Worm (Caenorhabditis elegans) whole organism, L1 larva: ENCODE data around the gene C16D9.9.

ENCODE experiments used
- C04F5.9 ChIP-seq: sonication (generic microtip); optimal IDR thresholded peaks from 2 replicates; lab custom pipeline; 2016; ENCODE audit warnings: missing genetic modification characterization, missing compliant biosample characterization
- C16A3.4 ChIP-seq: fragments of 150-350 bp; optimal IDR thresholded peaks from 2 replicates; lab custom pipeline; 2014; ENCODE audit warnings: missing biosample characterization, missing genetic modification characterization
- C34B4.2 ChIP-seq: sonication (generic microtip); optimal IDR thresholded peaks from 2 replicates; lab custom pipeline; 2017; ENCODE audit warnings: mild to moderate bottlenecking, missing genetic modification characterization, missing compliant biosample characterization
- F16B12.6 ChIP-seq: fragments of 150-350 bp; optimal IDR thresholded peaks from 2 replicates; lab custom pipeline; 2014; ENCODE audit warnings: missing biosample characterization, missing genetic modification characterization
- Y116A8C.19 ChIP-seq: sonication (generic microtip); optimal IDR thresholded peaks from 2 replicates; lab custom pipeline; 2016; ENCODE audit warnings: missing compliant biosample characterization, missing genetic modification characterization, borderline replicate concordance
- aha-1 ChIP-seq: fragments of 150-350 bp; optimal IDR thresholded peaks from 2 replicates; lab custom pipeline; 2014; ENCODE audit warnings: missing biosample characterization, missing genetic modification characterization
- alr-1 ChIP-seq: fragments of 200-800 bp; sonication (Bioruptor generic); optimal IDR thresholded peaks from 2 replicates; lab custom pipeline; 2018; ENCODE audit warnings: borderline replicate concordance, mild to moderate bottlenecking, missing genetic modification characterization, missing compliant biosample characterization
- aly-2 ChIP-seq: fragments of 150-350 bp; optimal IDR thresholded peaks from 2 replicates; lab custom pipeline; 2014; ENCODE audit warnings: missing biosample characterization, missing genetic modification characterization
- blmp-1 ChIP-seq: fragments of 150-350 bp; optimal IDR thresholded peaks from 2 replicates; lab custom pipeline; 2014; ENCODE audit warnings: missing biosample characterization, missing genetic modification characterization
- ceh-63 ChIP-seq: fragments of 200-800 bp; sonication (Bioruptor generic); optimal IDR thresholded peaks from 2 replicates; lab custom pipeline; 2018; ENCODE audit warnings: mild to moderate bottlenecking, missing genetic modification characterization, missing compliant biosample characterization
- ceh-8 ChIP-seq: fragments of 200-800 bp; sonication (Bioruptor generic); optimal IDR thresholded peaks from 2 replicates; lab custom pipeline; 2018; ENCODE audit warnings: mild to moderate bottlenecking, missing genetic modification characterization, moderate library complexity, missing compliant biosample characterization
- ceh-82 ChIP-seq, 3 experiments: fragments of 150-350 bp in 1 of 3; sonication (generic microtip) in 2 of 3; optimal IDR thresholded peaks; 2 replicates each; lab custom pipeline; 2014 to 2017; ENCODE audit warnings: missing biosample characterization in 3 of 3, missing genetic modification characterization in 3 of 3
- ces-1 ChIP-seq: fragments of 150-350 bp; optimal IDR thresholded peaks from 2 replicates; lab custom pipeline; 2014; ENCODE audit warnings: missing biosample characterization, missing genetic modification reagents, missing genetic modification characterization
- dsc-1 ChIP-seq: sonication (generic microtip); optimal IDR thresholded peaks from 2 replicates; lab custom pipeline; 2016; ENCODE audit warnings: mild to moderate bottlenecking, missing genetic modification characterization, missing compliant biosample characterization
- efl-1 ChIP-seq, 4 experiments: fragments of 150-350 bp; optimal IDR thresholded peaks in 3 of 4; peaks in 1 of 4; 1 replicate in 1 of 4; 2 replicates in 3 of 4; lab custom pipeline; 2014; ENCODE audit warnings: missing biosample characterization in 2 of 4, missing genetic modification characterization in 2 of 4, missing genetic modification reagents in 2 of 4
- egl-13 ChIP-seq: sonication (generic microtip); optimal IDR thresholded peaks from 2 replicates; lab custom pipeline; 2016; ENCODE audit warnings: missing genotype, missing genetic modification reagents, missing genetic modification characterization, missing compliant biosample characterization
- egl-27 ChIP-seq, 2 experiments: fragments of 150-350 bp in 1 of 2; sonication (generic microtip); optimal IDR thresholded peaks; 3 replicates each; lab custom pipeline; 2017 to 2018; ENCODE audit warnings: missing biosample characterization in 2 of 2, missing genetic modification characterization in 2 of 2, missing genetic modification reagents in 2 of 2
- elt-2 ChIP-seq: sonication (generic microtip); optimal IDR thresholded peaks from 2 replicates; lab custom pipeline; 2016; ENCODE audit warnings: missing genetic modification characterization, mild to moderate bottlenecking, inconsistent platforms, missing compliant biosample characterization, missing genetic modification reagents
- elt-3 ChIP-seq, 6 experiments: fragments of 150-350 bp in 1 of 6; sonication (generic microtip); optimal IDR thresholded peaks; 2 replicates each; lab custom pipeline; 2017 to 2018; ENCODE audit warnings: missing biosample characterization in 6 of 6, missing genetic modification characterization in 6 of 6, inconsistent platforms in 1 of 6
- fkh-4 ChIP-seq: sonication (generic microtip); optimal IDR thresholded peaks from 2 replicates; lab custom pipeline; 2016; ENCODE audit warnings: missing compliant biosample characterization, missing genetic modification characterization, borderline replicate concordance
- fkh-8 ChIP-seq: sonication (generic microtip); optimal IDR thresholded peaks from 2 replicates; lab custom pipeline; 2016; ENCODE audit warnings: mild to moderate bottlenecking, missing genetic modification characterization, missing compliant biosample characterization
- hlh-17 ChIP-seq: fragments of 200-800 bp; sonication (Bioruptor generic); optimal IDR thresholded peaks from 2 replicates; lab custom pipeline; 2018; ENCODE audit warnings: missing genetic modification characterization, mild to moderate bottlenecking, missing compliant biosample characterization, moderate library complexity, borderline replicate concordance
- hpl-2 ChIP-seq: fragments of 150-350 bp; optimal IDR thresholded peaks from 2 replicates; lab custom pipeline; 2014; ENCODE audit warnings: missing biosample characterization, missing genetic modification reagents, missing genetic modification characterization
- irx-1 ChIP-seq: sonication (generic microtip); optimal IDR thresholded peaks from 2 replicates; lab custom pipeline; 2016; ENCODE audit warnings: missing genetic modification characterization, missing compliant biosample characterization
- lin-14 ChIP-seq: fragments of 200-800 bp; sonication (Bioruptor generic); optimal IDR thresholded peaks from 2 replicates; lab custom pipeline; 2018; ENCODE audit warnings: mild to moderate bottlenecking, missing genetic modification characterization, moderate library complexity, missing compliant biosample characterization
- lir-3 ChIP-seq: sonication (generic microtip); optimal IDR thresholded peaks from 2 replicates; lab custom pipeline; 2016; ENCODE audit warnings: mild to moderate bottlenecking, missing genetic modification characterization, moderate library complexity, missing compliant biosample characterization; ENCODE audit not compliant: poor library complexity
- mdl-1 ChIP-seq, 2 experiments: fragments of 150-350 bp; optimal IDR thresholded peaks; 2 replicates each; lab custom pipeline; 2014 to 2017; ENCODE audit warnings: missing biosample characterization in 2 of 2, missing genetic modification characterization in 2 of 2, inconsistent platforms in 1 of 2
- mep-1 ChIP-seq: fragments of 150-350 bp; optimal IDR thresholded peaks from 2 replicates; lab custom pipeline; 2014; ENCODE audit warnings: missing biosample characterization, missing genetic modification characterization
- nhr-11 ChIP-seq: fragments of 150-350 bp; optimal IDR thresholded peaks from 2 replicates; lab custom pipeline; 2014; ENCODE audit warnings: missing biosample characterization, missing genetic modification characterization
- nhr-12 ChIP-seq: sonication (generic microtip); optimal IDR thresholded peaks from 2 replicates; lab custom pipeline; 2017; ENCODE audit warnings: missing biosample characterization, missing genetic modification characterization
- nhr-20 ChIP-seq: sonication (generic microtip); optimal IDR thresholded peaks from 2 replicates; lab custom pipeline; 2016; ENCODE audit warnings: mild to moderate bottlenecking, missing genetic modification characterization, missing compliant biosample characterization
- nhr-237 ChIP-seq: fragments of 150-350 bp; optimal IDR thresholded peaks from 2 replicates; lab custom pipeline; 2014; ENCODE audit warnings: missing biosample characterization, missing genetic modification characterization
- nhr-28 ChIP-seq: fragments of 150-350 bp; optimal IDR thresholded peaks from 2 replicates; lab custom pipeline; 2014; ENCODE audit warnings: missing biosample characterization, missing genetic modification characterization
- nhr-76 ChIP-seq: sonication (generic microtip); optimal IDR thresholded peaks from 2 replicates; lab custom pipeline; 2017; ENCODE audit warnings: missing biosample characterization, missing genetic modification characterization
- nhr-84 ChIP-seq: sonication (generic microtip); optimal IDR thresholded peaks from 2 replicates; lab custom pipeline; 2017; ENCODE audit warnings: missing biosample characterization, missing genetic modification characterization
- nhr-90 ChIP-seq: sonication (generic microtip); optimal IDR thresholded peaks from 2 replicates; lab custom pipeline; 2016; ENCODE audit warnings: mild to moderate bottlenecking, missing genetic modification characterization, missing compliant biosample characterization; ENCODE audit not compliant: poor library complexity
- pqm-1 ChIP-seq: sonication (generic microtip); optimal IDR thresholded peaks from 3 replicates; lab custom pipeline; 2017; ENCODE audit warnings: missing biosample characterization, missing genetic modification characterization
- skn-1 ChIP-seq: fragments of 150-350 bp; optimal IDR thresholded peaks from 2 replicates; lab custom pipeline; 2014; ENCODE audit warnings: missing biosample characterization, missing genetic modification characterization
- sox-4 ChIP-seq: sonication (generic microtip); optimal IDR thresholded peaks from 2 replicates; lab custom pipeline; 2016; ENCODE audit warnings: missing genetic modification characterization, missing compliant biosample characterization
- sup-37 ChIP-seq: fragments of 200-800 bp; sonication (Bioruptor generic); optimal IDR thresholded peaks from 2 replicates; lab custom pipeline; 2018; ENCODE audit warnings: mild to moderate bottlenecking, missing genetic modification characterization, missing compliant biosample characterization
- swsn-7 ChIP-seq: sonication (generic microtip); optimal IDR thresholded peaks from 2 replicates; lab custom pipeline; 2016; ENCODE audit warnings: missing genetic modification characterization, missing compliant biosample characterization
- tlp-1 ChIP-seq: fragments of 150-350 bp; optimal IDR thresholded peaks from 2 replicates; lab custom pipeline; 2014; ENCODE audit warnings: missing biosample characterization, missing genetic modification characterization
- unc-130 ChIP-seq: fragments of 150-350 bp; optimal IDR thresholded peaks from 2 replicates; lab custom pipeline; 2017; ENCODE audit warnings: missing biosample characterization, missing genetic modification characterization, inconsistent platforms
- unc-30 ChIP-seq: sonication (generic microtip); optimal IDR thresholded peaks from 2 replicates; lab custom pipeline; 2017; ENCODE audit warnings: missing biosample characterization, missing genetic modification characterization
- unc-86 ChIP-seq: sonication (generic microtip); optimal IDR thresholded peaks from 2 replicates; lab custom pipeline; 2016; ENCODE audit warnings: missing genetic modification characterization, missing compliant biosample characterization
- unc-98 ChIP-seq: fragments of 200-800 bp; sonication (Bioruptor generic); IDR thresholded peaks from 2 replicates; pipeline ENCODE4 v1.3.6; 2022; ENCODE audit warnings: missing genetic modification characterization, missing compliant biosample characterization
- xbp-1 ChIP-seq: sonication (generic microtip); optimal IDR thresholded peaks from 2 replicates; lab custom pipeline; 2016; ENCODE audit warnings: missing genetic modification characterization, missing compliant biosample characterization
- zag-1 ChIP-seq: fragments of 150-350 bp; optimal IDR thresholded peaks from 2 replicates; lab custom pipeline; 2014; ENCODE audit warnings: missing biosample characterization, missing genetic modification characterization

C16D9.9 gene

ce11 chrV:8228712-8229119, 35.3 kb upstream of the C16D9.9 start (continued):
- TF ChIP-seq F16B12.6 (tag; lab: Kevin White, UChicago) (peak; percentile 22), aly-2 (tag; lab: Kevin White, UChicago) (peak; percentile 53), unc-130 (tag; lab: Kevin White, UChicago) (peak; percentile 14), ceh-63 (GFP tag; lab: Kevin White, UChicago) (no peak), elt-3 (tag; optimal IDR thresholded peaks at IDR 0.05; lab: Kevin White, UChicago) (peak; percentile 8 to 46 (median 25)), Y116A8C.19 (tag; lab: Kevin White, UChicago) (no peak), ceh-8 (no peak), hlh-17 (GFP tag; lab: Kevin White, UChicago) (no peak), aha-1 (no peak), alr-1 (tag; lab: Kevin White, UChicago) (no peak), mep-1 (peak; percentile 79), nhr-84 (no peak), C04F5.9 (tag; lab: Kevin White, UChicago) (peak; percentile 30), unc-98 (peak; percentile 50; the same call in 1 of the 2 replicates), zag-1 (tag; lab: Kevin White, UChicago) (no peak), mdl-1 (tag; optimal IDR thresholded peaks at IDR 0.05; lab: Kevin White, UChicago) (peak in 1 of 2 experiments; percentile 72), irx-1 (peak; percentile 81), sup-37 (GFP tag; lab: Kevin White, UChicago) (peak; percentile 69), skn-1 (peak; percentile 39), hpl-2 (GFP tag; lab: Kevin White, UChicago) (peak; percentile 36), swsn-7 (tag; lab: Kevin White, UChicago) (peak; percentile 95), efl-1 (optimal IDR thresholded peaks at IDR 0.05; lab: Kevin White, UChicago) (peak; percentile 63 to 77), efl-1 (GFP tag; optimal IDR thresholded peaks at IDR 0.05 in 1 of 2; lab: Kevin White, UChicago) (peak; percentile 57 to 96), C16A3.4 (tag; lab: Kevin White, UChicago) (peak; percentile 66), fkh-8 (tag; lab: Kevin White, UChicago) (peak; percentile 53), unc-86 (peak; percentile 71), sox-4 (tag; lab: Kevin White, UChicago) (no peak), fkh-4 (tag; lab: Kevin White, UChicago) (peak; percentile 25), ceh-82 (tag; optimal IDR thresholded peaks at IDR 0.05; lab: Kevin White, UChicago) (peak; percentile 75 to 90 (median 85)), blmp-1 (tag; lab: Kevin White, UChicago) (no peak), ces-1 (no peak), xbp-1 (peak; percentile 86), nhr-76 (tag; lab: Kevin White, UChicago) (no peak), nhr-28 (no peak), elt-2 (tag; lab: Kevin White, UChicago) (peak; percentile 88), nhr-12 (tag; lab: Kevin White, UChicago) (no peak), C34B4.2 (no peak), egl-27 (tag; optimal IDR thresholded peaks at IDR 0.05; lab: Kevin White, UChicago) (no peak), tlp-1 (no peak), lin-14 (GFP tag; lab: Kevin White, UChicago) (peak; percentile 89), egl-13 (tag; lab: Kevin White, UChicago) (peak; percentile 54), nhr-20 (peak; percentile 90), pqm-1 (no peak), nhr-11 (tag; lab: Kevin White, UChicago) (peak; percentile 14), nhr-90 (tag; lab: Kevin White, UChicago) (peak; percentile 95), dsc-1 (tag; lab: Kevin White, UChicago) (peak; percentile 89), lir-3 (tag; lab: Kevin White, UChicago) (peak; percentile 58), nhr-237 (tag; lab: Kevin White, UChicago) (no peak), unc-30 (tag; lab: Kevin White, UChicago) (no peak)
- TF ChIP-seq, all 84 proteins: peak for 54
